Worm (Caenorhabditis elegans) whole organism, early embryonic: ENCODE results near the gene fipr-4.

ENCODE experiments used
- aly-1 ChIP-seq: sonication (generic microtip); optimal IDR thresholded peaks from 2 replicates; lab custom pipeline; 2016; ENCODE audit warnings: missing genetic modification characterization, missing compliant biosample characterization
- ets-7 ChIP-seq: sonication (generic microtip); optimal IDR thresholded peaks from 2 replicates; lab custom pipeline; 2016; ENCODE audit warnings: missing genotype, missing genetic modification characterization, missing compliant biosample characterization
- pes-1 ChIP-seq: fragments of 200-800 bp; sonication (Bioruptor generic); IDR thresholded peaks from 2 replicates; pipeline ENCODE4 v1.3.6; 2022; ENCODE audit warnings: missing genetic modification reagents, missing genetic modification characterization, missing compliant biosample characterization
- tbx-11 ChIP-seq: fragments of 200-800 bp; sonication (Bioruptor generic); IDR thresholded peaks from 2 replicates; pipeline ENCODE4 v1.3.6; 2022; ENCODE audit warnings: missing genetic modification characterization, missing compliant biosample characterization

- TF ChIP-seq ets-7: no peak
- no peak for TF ChIP-seq pes-1 (GFP tag; lab: Robert Waterston, UW)
- TF ChIP-seq tbx-11 (GFP tag; lab: Robert Waterston, UW): no peak
- TF ChIP-seq aly-1 (tag; lab: Kevin White, UChicago): no peak
These were observed 21.8 kb downstream of the fipr-4 start, which contains the start of gene rpc-25 for ce11 chrV:10206502-10206901.
